Fruit fly (Drosophila melanogaster): ENCODE results near the gene FMRFaR.

The FMRFaR gene

dm6 chr3L:2980856-2981255 lies 20.7 kb upstream of the FMRFaR start, which contains the start of gene CPT2 (continued):
- TF ChIP-seq chinmo (GFP tag; IDR thresholded peaks at IDR 0.05; ENCODE audit: partially characterized antibody), result 0 out of 4 replicates have a peak, but pooled peaks have one; percentile 33
- TF ChIP-seq sim (GFP tag; IDR thresholded peaks at IDR 0.05), result no peak
- peak; percentile 74 for TF ChIP-seq CG6791 (GFP tag; IDR thresholded peaks at IDR 0.05; ENCODE audit: partially characterized antibody)
- TF ChIP-seq gro (GFP tag; optimal IDR thresholded peaks at IDR 0.05), result no peak
- TF ChIP-seq CG3838 (GFP tag; optimal IDR thresholded peaks at IDR 0.05), result no peak
- no peak for TF ChIP-seq CG8281 (tag; optimal IDR thresholded peaks at IDR 0.05)
- no peak for TF ChIP-seq jumu (GFP tag; optimal IDR thresholded peaks at IDR 0.05)
- no peak for TF ChIP-seq CG8944 (GFP tag; optimal IDR thresholded peaks at IDR 0.05)
- TF ChIP-seq nau (GFP tag; optimal IDR thresholded peaks at IDR 0.05), result no peak
- TF ChIP-seq CG1602 (GFP tag; optimal IDR thresholded peaks at IDR 0.05), result no peak
- TF ChIP-seq CG4328 (GFP tag; optimal IDR thresholded peaks at IDR 0.05), result no peak
- no peak for TF ChIP-seq pb (GFP tag; optimal IDR thresholded peaks at IDR 0.05)
- TF ChIP-seq zen2 (GFP tag; IDR thresholded peaks at IDR 0.05; ENCODE audit: partially characterized antibody), result peak; percentile 89
- no peak for TF ChIP-seq CkIIα-i1 (GFP tag; IDR thresholded peaks at IDR 0.05)
- TF ChIP-seq CG1603 (tag; optimal IDR thresholded peaks at IDR 0.05), result no peak
- no peak for TF ChIP-seq Camta (GFP tag; optimal IDR thresholded peaks at IDR 0.05)
- TF ChIP-seq Dll (GFP tag; IDR thresholded peaks at IDR 0.05; ENCODE audit: partially characterized antibody), result peak; percentile 82
- TF ChIP-seq pita (GFP tag; optimal IDR thresholded peaks at IDR 0.05), result no peak
- TF ChIP-seq CG2120 (GFP tag; optimal IDR thresholded peaks at IDR 0.05), result no peak
- TF ChIP-seq nmo (GFP tag; optimal IDR thresholded peaks at IDR 0.05), result no peak
- no peak for TF ChIP-seq CG6175 (GFP tag; IDR thresholded peaks at IDR 0.05)
- TF ChIP-seq Asciz (GFP tag; optimal IDR thresholded peaks at IDR 0.05), result no peak
- TF ChIP-seq repo (GFP tag; optimal IDR thresholded peaks at IDR 0.05), result no peak
- TF ChIP-seq zfh2 (GFP tag; optimal IDR thresholded peaks at IDR 0.05), result no peak
- no peak for TF ChIP-seq Gug (GFP tag; IDR thresholded peaks at IDR 0.05)
- TF ChIP-seq Gsc (GFP tag; IDR thresholded peaks at IDR 0.05), result no peak
- TF ChIP-seq gem (tag; optimal IDR thresholded peaks at IDR 0.05), result no peak
- TF ChIP-seq pho (GFP tag; optimal IDR thresholded peaks at IDR 0.05), result no peak
- no peak for TF ChIP-seq vnd (GFP tag; IDR thresholded peaks at IDR 0.05; ENCODE audit: partially characterized antibody)
- TF ChIP-seq CG6813 (GFP tag; optimal IDR thresholded peaks at IDR 0.05), result no peak
- TF ChIP-seq tap (tag; optimal IDR thresholded peaks at IDR 0.05), result no peak
- TF ChIP-seq CG7839 (tag; optimal IDR thresholded peaks at IDR 0.05), result no peak
- no peak for TF ChIP-seq eve (GFP tag; optimal IDR thresholded peaks at IDR 0.05)
- TF ChIP-seq CG11093 (GFP tag; IDR thresholded peaks at IDR 0.05), result no peak
- TF ChIP-seq cwo (GFP tag; optimal IDR thresholded peaks at IDR 0.05), result no peak
- TF ChIP-seq Rfx (GFP tag; IDR thresholded peaks at IDR 0.05), result no peak
- TF ChIP-seq fd64A (GFP tag; optimal IDR thresholded peaks at IDR 0.05), result no peak
- TF ChIP-seq Adf1 (GFP tag; IDR thresholded peaks at IDR 0.05), result no peak
- no peak for TF ChIP-seq CG16779 (GFP tag; IDR thresholded peaks at IDR 0.05)
- TF ChIP-seq CG4282 (GFP tag; optimal IDR thresholded peaks at IDR 0.05), result no peak
- no peak for TF ChIP-seq mld (GFP tag; IDR thresholded peaks at IDR 0.05; ENCODE audit: partially characterized antibody)
- TF ChIP-seq CG11247 (GFP tag; IDR thresholded peaks at IDR 0.05), result no peak
- peak; percentile 62 for TF ChIP-seq unc-4 (GFP tag; IDR thresholded peaks at IDR 0.05; ENCODE audit: partially characterized antibody)
- TF ChIP-seq stwl (tag; optimal IDR thresholded peaks at IDR 0.05), result peak; percentile 51
- TF ChIP-seq lilli (GFP tag; optimal IDR thresholded peaks at IDR 0.05), result no peak
- no peak for TF ChIP-seq luna (GFP tag; optimal IDR thresholded peaks at IDR 0.05)
- no peak for TF ChIP-seq CG16863 (GFP tag; optimal IDR thresholded peaks at IDR 0.05)
- no peak for TF ChIP-seq Tbp (GFP tag; optimal IDR thresholded peaks at IDR 0.05)
- no peak for TF ChIP-seq al (GFP tag; IDR thresholded peaks at IDR 0.05)
- no peak for TF ChIP-seq Doc2 (GFP tag; IDR thresholded peaks at IDR 0.05)
- TF ChIP-seq Antp (GFP tag; optimal IDR thresholded peaks at IDR 0.05), result no peak
- no peak for TF ChIP-seq Hr39 (optimal IDR thresholded peaks at IDR 0.05)
- TF ChIP-seq sens-2 (GFP tag; IDR thresholded peaks at IDR 0.05), result no peak
